Worm (Caenorhabditis elegans) whole organism, young adult: Measurements from ENCODE around the gene ZK1290.11.

Experiments used
- B0261.1 ChIP-seq: sonication (generic microtip); optimal IDR thresholded peaks from 2 replicates; lab custom pipeline; 2016; ENCODE audit warnings: mild to moderate bottlenecking, missing genetic modification characterization, moderate library complexity, missing compliant biosample characterization
- F37B4.10 ChIP-seq: fragments of 200-800 bp; sonication (Bioruptor generic); IDR thresholded peaks from 2 replicates; pipeline ENCODE4 v1.3.6; 2022; ENCODE audit warnings: missing genetic modification characterization, missing compliant biosample characterization
- F39B2.1 ChIP-seq: fragments of 200-800 bp; sonication (Bioruptor generic); IDR thresholded peaks from 2 replicates; pipeline ENCODE4 v1.3.6; 2022; ENCODE audit warnings: missing genetic modification reagents, missing genetic modification characterization, missing compliant biosample characterization
- F52B5.7 ChIP-seq: sonication (generic microtip); optimal IDR thresholded peaks from 2 replicates; lab custom pipeline; 2016; ENCODE audit warnings: mild to moderate bottlenecking, missing genetic modification characterization, missing compliant biosample characterization
- F57A8.1 ChIP-seq: fragments of 200-800 bp; sonication (Bioruptor generic); optimal IDR thresholded peaks from 2 replicates; lab custom pipeline; 2018; ENCODE audit warnings: mild to moderate bottlenecking, missing genetic modification characterization, moderate library complexity, missing compliant biosample characterization
- F57C9.4 ChIP-seq: sonication (generic microtip); optimal IDR thresholded peaks from 2 replicates; lab custom pipeline; 2017; ENCODE audit warnings: mild to moderate bottlenecking, missing genetic modification characterization, missing compliant biosample characterization
- K12H6.12 ChIP-seq: fragments of 200-800 bp; sonication (Bioruptor generic); optimal IDR thresholded peaks from 2 replicates; lab custom pipeline; 2018; ENCODE audit warnings: mild to moderate bottlenecking, missing genetic modification characterization, missing compliant biosample characterization
- Y53G8AR.9 ChIP-seq: fragments of 200-800 bp; sonication (Bioruptor generic); conservative IDR thresholded peaks from 2 replicates; pipeline ENCODE4 v1.3.6; 2022; ENCODE audit warnings: missing genetic modification reagents, missing genetic modification characterization, missing compliant biosample characterization
- Y79H2A.3 ChIP-seq: fragments of 200-800 bp; sonication (Bioruptor generic); conservative IDR thresholded peaks from 2 replicates; pipeline ENCODE4 v1.3.6; 2022; ENCODE audit warnings: missing genetic modification reagents, missing genetic modification characterization, missing compliant biosample characterization
- Y95B8A.8 ChIP-seq: fragments of 200-800 bp; sonication (Bioruptor generic); IDR thresholded peaks from 2 replicates; pipeline ENCODE4 v1.3.6; 2022; ENCODE audit warnings: missing genetic modification reagents, missing genetic modification characterization, missing compliant biosample characterization
- attf-5 ChIP-seq: fragments of 200-800 bp; sonication (Bioruptor generic); optimal IDR thresholded peaks from 2 replicates; lab custom pipeline; 2018; ENCODE audit warnings: mild to moderate bottlenecking, missing genetic modification characterization, missing compliant biosample characterization
- ccch-3 ChIP-seq: fragments of 200-800 bp; sonication (Bioruptor generic); optimal IDR thresholded peaks from 2 replicates; lab custom pipeline; 2018; ENCODE audit warnings: mild to moderate bottlenecking, missing genetic modification characterization, missing compliant biosample characterization
- ceh-27 ChIP-seq: fragments of 200-800 bp; sonication (Bioruptor generic); optimal IDR thresholded peaks from 2 replicates; lab custom pipeline; 2018; ENCODE audit warnings: mild to moderate bottlenecking, missing genetic modification characterization, moderate library complexity, missing compliant biosample characterization
- dox-1 ChIP-seq: fragments of 200-800 bp; sonication (Bioruptor generic); IDR thresholded peaks from 2 replicates; pipeline ENCODE4 v1.3.6; 2022; ENCODE audit warnings: missing genetic modification reagents, missing genetic modification characterization, missing compliant biosample characterization
- dpl-1 ChIP-seq: fragments of 150-350 bp; optimal IDR thresholded peaks from 2 replicates; lab custom pipeline; 2014; ENCODE audit warnings: missing biosample characterization, missing genetic modification reagents, missing genetic modification characterization
- efl-1 ChIP-seq: fragments of 150-350 bp; optimal IDR thresholded peaks from 2 replicates; lab custom pipeline; 2014; ENCODE audit warnings: missing biosample characterization, missing genetic modification reagents, missing genetic modification characterization
- hmg-20 ChIP-seq: fragments of 200-800 bp; sonication (Bioruptor generic); IDR thresholded peaks from 2 replicates; pipeline ENCODE4 v1.3.6; 2022; ENCODE audit warnings: missing genetic modification reagents, missing genetic modification characterization, missing compliant biosample characterization
- hsf-1 ChIP-seq: fragments of 200-800 bp; sonication (Bioruptor generic); IDR thresholded peaks from 2 replicates; pipeline ENCODE4 v1.3.6; 2022; ENCODE audit warnings: missing genetic modification reagents, missing genetic modification characterization, missing compliant biosample characterization
- lin-35 ChIP-seq, 3 experiments: fragments of 150-350 bp in 2 of 3; sonication (generic microtip) in 1 of 3; optimal IDR thresholded peaks; 2 replicates each; lab custom pipeline; 2014 to 2018; ENCODE audit warnings: missing biosample characterization in 3 of 3, missing genetic modification characterization in 3 of 3, missing genetic modification reagents in 3 of 3
- lin-54 ChIP-seq: fragments of 200-800 bp; sonication (Bioruptor generic); optimal IDR thresholded peaks from 2 replicates; lab custom pipeline; 2018; ENCODE audit warnings: mild to moderate bottlenecking, missing genetic modification characterization, missing compliant biosample characterization
- lsl-1 ChIP-seq: fragments of 200-800 bp; sonication (Bioruptor generic); optimal IDR thresholded peaks from 2 replicates; lab custom pipeline; 2018; ENCODE audit warnings: mild to moderate bottlenecking, missing genetic modification characterization, moderate library complexity, missing compliant biosample characterization
- madf-6 ChIP-seq: fragments of 200-800 bp; sonication (Bioruptor generic); IDR thresholded peaks from 2 replicates; pipeline ENCODE4 v1.3.6; 2022; ENCODE audit warnings: missing genetic modification reagents, missing genetic modification characterization, missing compliant biosample characterization
- mcd-1 ChIP-seq: fragments of 200-800 bp; sonication (Bioruptor generic); IDR thresholded peaks from 2 replicates; pipeline ENCODE4 v1.3.6; 2022; ENCODE audit warnings: missing genetic modification reagents, missing genetic modification characterization, missing compliant biosample characterization
- mes-4 ChIP-seq: sonication (generic microtip); optimal IDR thresholded peaks from 2 replicates; lab custom pipeline; 2016; ENCODE audit warnings: missing genotype, missing genetic modification characterization, missing compliant biosample characterization
- nfya-2 ChIP-seq: fragments of 200-800 bp; sonication (Bioruptor generic); IDR thresholded peaks from 2 replicates; pipeline ENCODE4 v1.3.6; 2022; ENCODE audit warnings: missing genetic modification reagents, missing genetic modification characterization, missing compliant biosample characterization
- nhr-80 ChIP-seq: sonication (generic microtip); optimal IDR thresholded peaks from 2 replicates; lab custom pipeline; 2016; ENCODE audit warnings: missing genetic modification characterization, missing compliant biosample characterization
- rcor-1 ChIP-seq: fragments of 200-800 bp; sonication (Bioruptor generic); IDR thresholded peaks from 2 replicates; pipeline ENCODE4 v1.3.6; 2022; ENCODE audit warnings: missing genetic modification reagents, missing genetic modification characterization, missing compliant biosample characterization
- rec-8 ChIP-seq, 2 experiments: sonication (generic microtip); optimal IDR thresholded peaks; 2 replicates each; lab custom pipeline; 2016; ENCODE audit warnings: mild to moderate bottlenecking in 2 of 2, missing genetic modification characterization in 2 of 2, missing genetic modification reagents in 2 of 2, missing genotype in 2 of 2, missing biosample characterization in 1 of 2, missing compliant biosample characterization in 1 of 2, moderate library complexity in 1 of 2
- repo-1 ChIP-seq: sonication (generic microtip); optimal IDR thresholded peaks from 2 replicates; lab custom pipeline; 2017; ENCODE audit warnings: mild to moderate bottlenecking, missing genetic modification characterization, missing compliant biosample characterization
- sdz-38 ChIP-seq: sonication (generic microtip); optimal IDR thresholded peaks from 2 replicates; lab custom pipeline; 2016; ENCODE audit warnings: missing genotype, missing genetic modification characterization, missing compliant biosample characterization
- sea-2 ChIP-seq: fragments of 200-800 bp; sonication (Bioruptor generic); IDR thresholded peaks from 2 replicates; pipeline ENCODE4 v1.3.6; 2022; ENCODE audit warnings: missing genetic modification characterization, missing compliant biosample characterization
- snpc-4 ChIP-seq, 5 experiments: fragments of 150-350 bp in 1 of 5; sonication (generic microtip) in 4 of 5; optimal IDR thresholded peaks; 2 replicates each; lab custom pipeline; 2014 to 2018; ENCODE audit warnings: missing genetic modification characterization in 5 of 5, missing biosample characterization in 3 of 5, antibody characterized with exemption in 2 of 5, mild to moderate bottlenecking in 2 of 5, missing compliant biosample characterization in 2 of 5, missing genotype in 2 of 5, moderate library complexity in 2 of 5, missing genetic modification reagents in 1 of 5
- somi-1 ChIP-seq: fragments of 200-800 bp; sonication (Bioruptor generic); optimal IDR thresholded peaks from 2 replicates; lab custom pipeline; 2018; ENCODE audit warnings: mild to moderate bottlenecking, missing genetic modification characterization, missing compliant biosample characterization

ZK1290.11 gene

DNA sequence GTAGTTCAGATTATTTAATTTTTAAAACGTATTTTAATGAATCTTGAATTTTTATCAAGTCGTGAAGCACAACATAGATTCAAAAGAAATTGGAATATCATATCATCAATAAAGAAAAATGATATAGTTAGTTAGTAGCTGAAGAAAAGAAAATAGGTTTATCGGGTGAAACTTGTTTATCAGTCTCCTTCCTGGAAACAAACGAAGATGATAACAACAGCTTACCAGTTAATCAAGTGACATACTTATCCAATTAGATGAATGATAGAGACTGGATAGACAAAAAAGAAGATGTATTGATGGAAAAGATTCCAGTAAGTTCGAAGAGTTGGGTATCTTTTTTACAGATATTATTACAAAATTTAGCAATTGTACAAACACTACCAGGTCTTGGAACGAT, 18.4 kb downstream of the ZK1290.11 start:
- TF ChIP-seq Y79H2A.3 (GFP tag; lab: Robert Waterston, UW) (no peak), rcor-1 (GFP tag; lab: Robert Waterston, UW) (no peak), repo-1 (tag; lab: Kevin White, UChicago) (no peak), madf-6 (no peak), sea-2 (GFP tag; lab: Robert Waterston, UW) (no peak), hmg-20 (GFP tag; lab: Robert Waterston, UW) (no peak), F57C9.4 (tag; lab: Kevin White, UChicago) (no peak), F57A8.1 (GFP tag; lab: Kevin White, UChicago) (no peak), somi-1 (GFP tag; lab: Kevin White, UChicago) (no peak), B0261.1 (tag; lab: Kevin White, UChicago) (no peak), snpc-4 (GFP tag; optimal IDR thresholded peaks at IDR 0.05; lab: Kevin White, UChicago) (no peak), snpc-4 (tag; optimal IDR thresholded peaks at IDR 0.05; lab: Kevin White, UChicago) (no peak), mes-4 (no peak), ccch-3 (GFP tag; lab: Kevin White, UChicago) (no peak), F37B4.10 (no peak), F52B5.7 (tag; lab: Kevin White, UChicago) (no peak), rec-8 (tag; optimal IDR thresholded peaks at IDR 0.05; lab: Kevin White, UChicago) (no peak)

DNA sequence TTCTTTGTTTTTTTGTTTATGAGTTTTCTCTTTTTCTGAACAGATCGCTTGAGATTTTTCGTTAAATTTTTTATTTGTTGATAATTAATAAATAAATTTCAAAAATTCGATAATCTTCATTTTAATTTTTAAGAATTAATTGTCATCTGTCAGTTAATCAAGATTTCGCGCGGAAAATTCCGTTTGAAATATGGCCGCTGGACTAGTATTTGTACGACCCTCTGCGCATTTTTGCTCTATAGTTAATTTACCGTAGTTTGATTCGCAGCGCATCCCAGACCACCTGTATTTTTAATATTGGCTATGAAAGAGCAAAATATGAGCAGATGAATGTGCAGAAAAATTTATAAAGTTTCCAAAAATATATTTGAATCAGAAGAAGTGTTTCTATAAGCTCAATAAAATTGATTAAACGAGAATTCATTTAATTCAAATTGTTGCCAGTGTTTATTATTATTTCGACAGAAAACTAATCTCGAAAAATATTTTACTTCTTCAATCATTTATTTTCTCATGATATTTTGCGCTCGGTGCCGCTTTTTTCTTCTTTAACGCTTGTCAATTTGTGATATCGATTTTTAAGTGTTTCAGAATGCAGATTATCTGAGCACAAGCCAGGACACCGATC, 23.7 kb downstream of the ZK1290.11 start, which contains the start of gene nfi-1:
nfi-1 (plus strand) TSS at position 578 of the 628 bp plus-strand sequence.
- TF ChIP-seq Y79H2A.3 (GFP tag; lab: Robert Waterston, UW) (no peak), lin-54 (GFP tag; lab: Kevin White, UChicago) (peak; percentile 36), K12H6.12 (tag; lab: Kevin White, UChicago) (peak; percentile 32), F39B2.1 (GFP tag; lab: Robert Waterston, UW) (no peak), efl-1 (GFP tag; lab: Kevin White, UChicago) (peak; percentile 59), attf-5 (peak; percentile 57), lin-35 (GFP tag; optimal IDR thresholded peaks at IDR 0.05; lab: Kevin White, UChicago) (peak in 1 of 3 experiments; percentile 42), nhr-80 (tag; lab: Kevin White, UChicago) (peak; percentile 35), ceh-27 (GFP tag; lab: Kevin White, UChicago) (peak; percentile 51), sdz-38 (tag; lab: Kevin White, UChicago) (no peak), hsf-1 (GFP tag; lab: Robert Waterston, UW) (no peak), nfya-2 (GFP tag; lab: Robert Waterston, UW) (no peak), dox-1 (GFP tag; lab: Robert Waterston, UW) (peak; percentile 42; the same call in 1 of the 2 replicates), B0261.1 (tag; lab: Kevin White, UChicago) (no peak), mcd-1 (GFP tag; lab: Robert Waterston, UW) (peak; percentile 49; the same call in 1 of the 2 replicates), lsl-1 (GFP tag; lab: Kevin White, UChicago) (peak; percentile 49), dpl-1 (GFP tag; lab: Kevin White, UChicago) (peak; percentile 22)

DNA sequence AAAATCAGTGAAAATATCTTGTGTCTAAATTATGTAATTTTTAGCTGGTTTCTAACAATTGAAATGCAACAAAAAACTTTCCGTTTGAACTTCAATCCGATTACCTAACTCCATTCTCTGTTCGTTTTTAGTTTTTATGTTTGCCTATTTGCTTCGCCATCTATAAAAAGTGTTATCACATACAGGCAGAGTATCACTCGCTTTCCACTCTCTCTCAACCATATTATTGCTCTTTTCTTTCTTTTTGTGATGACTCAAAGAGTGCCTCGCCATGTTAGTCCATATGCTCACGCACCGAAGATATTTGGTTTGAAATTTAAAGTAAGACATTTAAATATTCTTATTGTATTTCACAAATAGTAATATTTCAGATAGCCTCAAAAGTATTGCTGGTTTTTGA, 26.5 kb downstream of the ZK1290.11 start, which contains the start of gene ZK1290.13:
ZK1290.13 (plus strand) TSS at position 73 of the 400 bp plus-strand sequence.
- TF ChIP-seq nhr-80 (tag; lab: Kevin White, UChicago) (peak; percentile 48), somi-1 (GFP tag; lab: Kevin White, UChicago) (no peak)

DNA sequence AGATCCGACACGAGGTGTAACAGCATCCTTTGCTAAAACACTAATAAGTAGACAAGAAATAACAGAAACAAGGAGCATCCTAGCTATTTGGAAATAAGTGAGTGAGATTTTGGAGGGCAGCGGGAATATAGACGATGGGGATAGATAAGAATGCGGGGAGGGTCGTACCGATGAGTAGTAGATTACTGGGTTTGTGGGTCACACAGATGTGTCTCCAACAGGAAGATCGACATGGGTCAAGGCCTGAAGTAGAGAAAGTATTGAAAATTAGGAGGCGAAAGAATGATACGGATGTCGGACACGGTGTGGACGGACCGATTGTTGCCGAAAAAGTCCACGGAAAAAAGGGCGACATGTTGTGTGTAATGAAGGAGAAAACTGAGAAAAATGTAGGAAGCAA, 27.0 kb downstream of the ZK1290.11 start, which contains the start of gene wrt-10:
wrt-10 (minus strand) TSS at position 195 of the 400 bp plus-strand sequence.
- TF ChIP-seq Y53G8AR.9 (GFP tag; lab: Robert Waterston, UW) (no peak), Y95B8A.8 (GFP tag; lab: Robert Waterston, UW) (no peak)
